Worm (Caenorhabditis elegans) whole organism, midembryonic: ENCODE data around the gene srg-9.

Source experiments
- cog-1 ChIP-seq: sonication (generic microtip); optimal IDR thresholded peaks from 2 replicates; lab custom pipeline; 2016; ENCODE audit warnings: missing genetic modification characterization, missing compliant biosample characterization
- flt-1 ChIP-seq: fragments of 200-800 bp; sonication (Bioruptor generic); IDR thresholded peaks from 2 replicates; pipeline ENCODE4 v1.3.6; 2022; ENCODE audit warnings: missing genetic modification characterization, missing compliant biosample characterization
- klf-2 ChIP-seq: fragments of 200-800 bp; sonication (Bioruptor generic); conservative IDR thresholded peaks from 2 replicates; pipeline ENCODE4 v1.3.6; 2022; ENCODE audit warnings: missing genetic modification reagents, missing genetic modification characterization, missing compliant biosample characterization
- med-1 ChIP-seq: sonication (generic microtip); optimal IDR thresholded peaks from 2 replicates; lab custom pipeline; 2017; ENCODE audit warnings: missing genetic modification characterization, mild to moderate bottlenecking, missing compliant biosample characterization, antibody characterized with exemption, missing genetic modification reagents; ENCODE audit not compliant: insufficient read depth
- ref-1 ChIP-seq: fragments of 200-800 bp; sonication (Bioruptor generic); conservative IDR thresholded peaks from 2 replicates; pipeline ENCODE4 v1.3.6; 2022; ENCODE audit warnings: missing genetic modification reagents, missing genetic modification characterization, missing compliant biosample characterization
- ztf-23 ChIP-seq: fragments of 200-800 bp; sonication (Bioruptor generic); IDR thresholded peaks from 2 replicates; pipeline ENCODE4 v1.3.6; 2022; ENCODE audit warnings: missing genetic modification reagents, missing genetic modification characterization, missing compliant biosample characterization
- ztf-29 ChIP-seq: fragments of 200-800 bp; sonication (Bioruptor generic); IDR thresholded peaks from 2 replicates; pipeline ENCODE4 v1.3.6; 2022; ENCODE audit warnings: missing genetic modification reagents, missing genetic modification characterization, missing compliant biosample characterization

DNA sequence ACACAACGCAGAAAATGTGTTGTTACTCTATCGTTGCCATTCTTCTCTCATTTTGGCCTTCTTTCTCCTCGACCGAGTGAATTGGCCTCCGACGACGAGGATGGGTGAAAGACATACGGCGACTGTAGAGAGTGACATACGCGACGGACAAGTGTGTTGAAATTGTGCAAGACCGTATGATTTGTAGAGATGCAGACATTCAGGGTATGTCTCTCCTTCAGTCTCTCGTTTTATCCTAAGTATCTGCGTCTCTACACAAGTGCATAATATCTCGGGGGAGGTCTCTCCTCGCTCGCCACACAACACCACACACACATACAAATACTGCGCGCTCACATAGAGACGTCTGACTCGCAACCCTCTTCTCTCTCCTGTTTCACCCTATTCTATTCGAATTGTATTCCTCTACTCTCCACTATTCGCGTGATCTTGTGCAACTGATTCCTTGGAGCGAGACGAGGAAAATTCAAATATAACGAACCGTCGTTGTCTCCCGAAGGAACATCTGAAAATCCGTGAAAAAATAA, 23.6 kb upstream of the srg-9 start, which contains the start of gene hmg-1.2:
- TF ChIP-seq ztf-29 (no peak), flt-1 (GFP tag; lab: Robert Waterston, UW) (peak; percentile 49; the same call in 1 of the 2 replicates), ztf-23 (no peak), med-1 (GFP tag; lab: Kevin White, UChicago) (no peak), klf-2 (GFP tag; lab: Robert Waterston, UW) (no peak), cog-1 (tag; lab: Kevin White, UChicago) (peak; percentile 74), ref-1 (no peak)
